Fruit fly (Drosophila melanogaster) whole organism, embryonic: ENCODE data around the gene CG13766.

ENCODE experiments used
- Antp ChIP-seq: fragments of 200-800 bp; sonication (Bioruptor generic); optimal IDR thresholded peaks from 3 replicates; lab custom pipeline; 2016; ENCODE audit warnings: missing biosample characterization, missing genetic modification characterization
- Atf6 ChIP-seq: fragments of 200-800 bp; sonication (Bioruptor generic); IDR thresholded peaks from 2 replicates; pipeline ENCODE4 v1.3.6; 2022; ENCODE audit warnings: missing biosample characterization, missing genetic modification characterization
- CG10431 ChIP-seq: fragments of 200-800 bp; sonication (Bioruptor generic); optimal IDR thresholded peaks from 3 replicates; lab custom pipeline; 2018; ENCODE audit warnings: missing biosample characterization, mild to moderate bottlenecking, missing genetic modification characterization
- CG10959 ChIP-seq: fragments of 200-800 bp; sonication (Bioruptor generic); IDR thresholded peaks from 2 replicates; pipeline ENCODE4 v1.3.6; 2022; ENCODE audit warnings: missing biosample characterization, missing genetic modification characterization
- CG11085 ChIP-seq: fragments of 200-800 bp; sonication (Bioruptor generic); IDR thresholded peaks from 2 replicates; pipeline ENCODE4 v1.3.6; 2022; ENCODE audit warnings: missing biosample characterization, missing genetic modification characterization
- CG12299 ChIP-seq: fragments of 200-800 bp; sonication (Bioruptor generic); optimal IDR thresholded peaks from 2 replicates; lab custom pipeline; 2018; ENCODE audit warnings: missing biosample characterization, mild to moderate bottlenecking, missing genetic modification characterization
- CG12769 ChIP-seq: fragments of 200-800 bp; sonication (Bioruptor generic); optimal IDR thresholded peaks from 2 replicates; lab custom pipeline; 2019; ENCODE audit warnings: missing biosample characterization, mild to moderate bottlenecking, missing genetic modification characterization, moderate library complexity
- CG13296 ChIP-seq: fragments of 200-800 bp; sonication (Bioruptor generic); optimal IDR thresholded peaks from 3 replicates; lab custom pipeline; 2018; ENCODE audit warnings: missing biosample characterization, mild to moderate bottlenecking, missing genetic modification characterization
- CG1529 ChIP-seq: fragments of 200-800 bp; sonication (Bioruptor generic); optimal IDR thresholded peaks from 3 replicates; lab custom pipeline; 2018; ENCODE audit warnings: missing biosample characterization, missing genetic modification characterization
- CG1647 ChIP-seq: fragments of 200-800 bp; sonication (Bioruptor generic); optimal IDR thresholded peaks from 3 replicates; lab custom pipeline; 2016; ENCODE audit warnings: missing biosample characterization, missing genetic modification characterization
- CG17829 ChIP-seq: fragments of 200-800 bp; optimal IDR thresholded peaks from 2 replicates; lab custom pipeline; 2019; ENCODE audit warnings: missing biosample characterization, mild to moderate bottlenecking, missing genetic modification characterization, moderate library complexity
- CG18599 ChIP-seq: fragments of 200-800 bp; sonication (Bioruptor generic); optimal IDR thresholded peaks from 3 replicates; lab custom pipeline; 2017; ENCODE audit warnings: missing biosample characterization, missing genetic modification characterization, mild to moderate bottlenecking, moderate library complexity, missing genetic modification reagents
- CG31365 ChIP-seq: fragments of 200-800 bp; sonication (Bioruptor generic); optimal IDR thresholded peaks from 2 replicates; lab custom pipeline; 2018; ENCODE audit warnings: missing biosample characterization, mild to moderate bottlenecking, missing genetic modification characterization
- CG33557 ChIP-seq: fragments of 200-800 bp; sonication (Bioruptor generic); optimal IDR thresholded peaks from 2 replicates; lab custom pipeline; 2019; ENCODE audit warnings: missing biosample characterization, mild to moderate bottlenecking, missing genetic modification characterization, moderate library complexity
- CG3995 ChIP-seq: fragments of 200-800 bp; sonication (Bioruptor generic); optimal IDR thresholded peaks from 3 replicates; lab custom pipeline; 2016; ENCODE audit warnings: missing biosample characterization, missing genetic modification characterization
- CG4282 ChIP-seq: fragments of 200-800 bp; sonication (Bioruptor generic); optimal IDR thresholded peaks from 2 replicates; lab custom pipeline; 2016; ENCODE audit warnings: missing biosample characterization, missing genetic modification characterization
- CG5245 ChIP-seq: fragments of 200-800 bp; sonication (Bioruptor generic); optimal IDR thresholded peaks from 3 replicates; lab custom pipeline; 2016; ENCODE audit warnings: missing biosample characterization, missing genetic modification characterization
- CG6654 ChIP-seq: fragments of 200-800 bp; sonication (Bioruptor generic); optimal IDR thresholded peaks from 2 replicates; lab custom pipeline; 2017; ENCODE audit warnings: missing biosample characterization, mild to moderate bottlenecking, missing genetic modification characterization
- Camta ChIP-seq: fragments of 200-800 bp; sonication (Bioruptor generic); optimal IDR thresholded peaks from 2 replicates; lab custom pipeline; 2016; ENCODE audit warnings: missing biosample characterization, missing genetic modification characterization
- CoRest ChIP-seq: fragments of 200-800 bp; sonication (Bioruptor generic); optimal IDR thresholded peaks from 3 replicates; lab custom pipeline; 2018; ENCODE audit warnings: missing biosample characterization, mild to moderate bottlenecking, missing genetic modification characterization, moderate library complexity
- Dip3 ChIP-seq: fragments of 200-800 bp; sonication (Bioruptor generic); optimal IDR thresholded peaks from 3 replicates; lab custom pipeline; 2016; ENCODE audit warnings: missing biosample characterization, missing genetic modification characterization
- Jarid2 ChIP-seq: fragments of 200-800 bp; sonication (Bioruptor generic); optimal IDR thresholded peaks from 3 replicates; lab custom pipeline; 2017; ENCODE audit warnings: mild to moderate bottlenecking, missing biosample characterization, missing genetic modification reagents, missing genetic modification characterization
- Myb ChIP-seq: fragments of 200-800 bp; sonication (Bioruptor generic); optimal IDR thresholded peaks from 2 replicates; lab custom pipeline; 2016; ENCODE audit warnings: missing biosample characterization, missing genetic modification characterization
- Nf-YA ChIP-seq: fragments of 200-800 bp; sonication (Bioruptor generic); IDR thresholded peaks from 2 replicates; pipeline ENCODE4 v1.3.6; 2022; ENCODE audit warnings: missing biosample characterization, missing genetic modification characterization
- Ravus ChIP-seq: fragments of 200-800 bp; sonication (Bioruptor generic); IDR thresholded peaks from 2 replicates; pipeline ENCODE4 v1.3.6; 2022; ENCODE audit warnings: missing biosample characterization, missing genetic modification characterization
- Scr ChIP-seq: fragments of 200-800 bp; sonication (Bioruptor generic); IDR thresholded peaks from 2 replicates; pipeline ENCODE4 v1.3.6; 2022; ENCODE audit warnings: missing biosample characterization, missing genetic modification characterization; ENCODE audit not compliant: partially characterized antibody
- Side ChIP-seq: fragments of 200-800 bp; sonication (Bioruptor generic); optimal IDR thresholded peaks from 2 replicates; lab custom pipeline; 2016; ENCODE audit warnings: missing biosample characterization, missing genetic modification characterization
- Sox102F ChIP-seq: fragments of 200-800 bp; sonication (Bioruptor generic); optimal IDR thresholded peaks from 2 replicates; lab custom pipeline; 2018; ENCODE audit warnings: missing biosample characterization, mild to moderate bottlenecking, missing genetic modification characterization, moderate library complexity
- Usf ChIP-seq: fragments of 200-800 bp; sonication (Bioruptor generic); optimal IDR thresholded peaks from 2 replicates; lab custom pipeline; 2017; ENCODE audit warnings: missing genotype, missing biosample characterization, missing genetic modification characterization
- cg ChIP-seq: fragments of 200-800 bp; sonication (Bioruptor generic); optimal IDR thresholded peaks from 3 replicates; lab custom pipeline; 2019; ENCODE audit warnings: missing biosample characterization, mild to moderate bottlenecking, missing genetic modification characterization, moderate library complexity
- fd102C ChIP-seq: fragments of 200-800 bp; sonication (Bioruptor generic); optimal IDR thresholded peaks from 2 replicates; lab custom pipeline; 2018; ENCODE audit warnings: missing biosample characterization, mild to moderate bottlenecking, missing genetic modification characterization, moderate library complexity
- kah ChIP-seq: fragments of 200-800 bp; sonication (Bioruptor generic); optimal IDR thresholded peaks from 2 replicates; lab custom pipeline; 2018; ENCODE audit warnings: missing biosample characterization, mild to moderate bottlenecking, missing genetic modification characterization
- lab ChIP-seq: fragments of 200-800 bp; sonication (Bioruptor generic); optimal IDR thresholded peaks from 3 replicates; lab custom pipeline; 2017; ENCODE audit warnings: missing biosample characterization, missing genetic modification characterization, mild to moderate bottlenecking, moderate library complexity, missing genetic modification reagents
- lilli ChIP-seq: fragments of 200-800 bp; sonication (Bioruptor generic); optimal IDR thresholded peaks from 3 replicates; lab custom pipeline; 2016; ENCODE audit warnings: missing biosample characterization, missing genetic modification characterization
- lov ChIP-seq, 2 experiments: fragments of 200-800 bp in 1 of 2; fragments of >200 bp in 1 of 2; sonication (Bioruptor generic) in 1 of 2; IDR thresholded peaks in 1 of 2; optimal IDR thresholded peaks in 1 of 2; 2 replicates in 1 of 2; 3 replicates in 1 of 2; pipeline versions ENCODE4 v1.3.6 to Lab custom; 2017 to 2022; ENCODE audit warnings: missing biosample characterization in 1 of 2, missing genetic modification characterization in 1 of 2
- nerfin-1 ChIP-seq: fragments of 200-800 bp; sonication (Bioruptor generic); optimal IDR thresholded peaks from 3 replicates; lab custom pipeline; 2019; ENCODE audit warnings: missing biosample characterization, mild to moderate bottlenecking, missing genetic modification characterization, moderate library complexity
- nmo ChIP-seq: fragments of 200-800 bp; sonication (Bioruptor generic); optimal IDR thresholded peaks from 2 replicates; lab custom pipeline; 2018; ENCODE audit warnings: missing biosample characterization, mild to moderate bottlenecking, missing genetic modification characterization, moderate library complexity
- oc ChIP-seq: fragments of 200-800 bp; sonication (Bioruptor generic); optimal IDR thresholded peaks from 2 replicates; lab custom pipeline; 2018; ENCODE audit warnings: missing biosample characterization, mild to moderate bottlenecking, missing genetic modification characterization, moderate library complexity
- p53 ChIP-seq: fragments of 200-800 bp; sonication (Bioruptor generic); optimal IDR thresholded peaks from 2 replicates; lab custom pipeline; 2016; ENCODE audit warnings: missing biosample characterization, missing genetic modification characterization
- pita ChIP-seq: fragments of 200-800 bp; sonication (Bioruptor generic); optimal IDR thresholded peaks from 2 replicates; lab custom pipeline; 2017; ENCODE audit warnings: missing biosample characterization, mild to moderate bottlenecking, missing genetic modification characterization
- pnt ChIP-seq: fragments of 200-800 bp; sonication (Bioruptor generic); optimal IDR thresholded peaks from 3 replicates; lab custom pipeline; 2016; ENCODE audit warnings: missing biosample characterization, missing genetic modification characterization
- pros ChIP-seq: fragments of 200-800 bp; sonication (Bioruptor generic); optimal IDR thresholded peaks from 3 replicates; lab custom pipeline; 2019; ENCODE audit warnings: missing biosample characterization, mild to moderate bottlenecking, missing genetic modification characterization, moderate library complexity
- sens ChIP-seq: fragments of 200-800 bp; sonication (Bioruptor generic); peaks from one replicate; lab custom pipeline; 2016; ENCODE audit warnings: missing biosample characterization, missing genetic modification characterization
- sens-2 ChIP-seq: fragments of 200-800 bp; sonication (Bioruptor generic); IDR thresholded peaks from 2 replicates; pipeline ENCODE4 v1.3.6; 2022; ENCODE audit warnings: missing biosample characterization, missing genetic modification characterization
- tio ChIP-seq: fragments of 200-800 bp; sonication (Bioruptor generic); optimal IDR thresholded peaks from 2 replicates; lab custom pipeline; 2017; ENCODE audit warnings: missing biosample characterization, missing genetic modification characterization, inconsistent platforms
- toy ChIP-seq: fragments of 200-800 bp; sonication (Bioruptor generic); IDR thresholded peaks from 2 replicates; pipeline ENCODE4 v1.3.6; 2022; ENCODE audit warnings: missing biosample characterization, missing genetic modification characterization
- trh ChIP-seq: fragments of 200-800 bp; sonication (Bioruptor generic); optimal IDR thresholded peaks from 2 replicates; lab custom pipeline; 2016; ENCODE audit warnings: missing biosample characterization, missing genetic modification characterization
- wor ChIP-seq: fragments of 200-800 bp; sonication (Bioruptor generic); IDR thresholded peaks from 2 replicates; pipeline ENCODE4 v1.3.6; 2022; ENCODE audit warnings: missing biosample characterization, missing genetic modification characterization
- zen2 ChIP-seq: fragments of 200-800 bp; sonication (Bioruptor generic); IDR thresholded peaks from 3 replicates; pipeline ENCODE4 v1.3.6; 2022; ENCODE audit warnings: missing biosample characterization, missing genetic modification characterization; ENCODE audit not compliant: partially characterized antibody
- zfh1 ChIP-seq: fragments of 200-800 bp; sonication (Bioruptor generic); IDR thresholded peaks from 3 replicates; pipeline ENCODE4 v1.3.6; 2022; ENCODE audit warnings: missing biosample characterization, missing genetic modification characterization

The CG13766 gene

dm6 chr2L:6601018-6601505 lies 35.1 kb upstream of the CG13766 start, which contains the start of gene Dpp10 (continued):
- TF ChIP-seq fd102C (GFP tag; lab: Kevin White, UChicago), result no peak
- no peak; the same call in 1 of the 2 replicates for TF ChIP-seq Scr (GFP tag; lab: Robert Waterston, UW)
- TF ChIP-seq kah (GFP tag; lab: Kevin White, UChicago), result peak; percentile 60
- TF ChIP-seq cg (GFP tag; lab: Kevin White, UChicago), result no peak
- TF ChIP-seq nerfin-1 (tag; lab: Kevin White, UChicago), result peak; percentile 67
- TF ChIP-seq Ravus (GFP tag; lab: Robert Waterston, UW), result peak; percentile 91
- TF ChIP-seq sens (GFP tag; lab: Kevin White, UChicago), result peak; percentile 92
- peak; percentile 55 for TF ChIP-seq Jarid2 (GFP tag; lab: Kevin White, UChicago)
- peak; percentile 61 for TF ChIP-seq CG5245 (GFP tag; lab: Kevin White, UChicago)
- peak; percentile 78 for TF ChIP-seq CG1529 (GFP tag; lab: Kevin White, UChicago)
- peak; percentile 75 for TF ChIP-seq CG17829 (tag; lab: Kevin White, UChicago)
- peak; percentile 77 for TF ChIP-seq CG4282 (GFP tag; lab: Kevin White, UChicago)
- TF ChIP-seq sens-2, result peak; percentile 66; the same call in 1 of the 2 replicates
- TF ChIP-seq oc (tag; lab: Kevin White, UChicago), result peak; percentile 70
- peak; percentile 51 for TF ChIP-seq CG6654 (GFP tag; lab: Kevin White, UChicago)
- peak; percentile 83 for TF ChIP-seq CG1647 (GFP tag; lab: Kevin White, UChicago)
- TF ChIP-seq tio (GFP tag; lab: Kevin White, UChicago), result peak; percentile 86
- peak; percentile 85 for TF ChIP-seq zfh1 (GFP tag; lab: Robert Waterston, UW)
- TF ChIP-seq CG10431 (GFP tag; lab: Kevin White, UChicago), result no peak
- TF ChIP-seq CG11085 (GFP tag; lab: Robert Waterston, UW), result peak; percentile 95
- TF ChIP-seq Camta (GFP tag; lab: Kevin White, UChicago), result peak; percentile 50
- TF ChIP-seq CG12769, result peak; percentile 94
- peak; percentile 88 for TF ChIP-seq CG12299 (tag; lab: Kevin White, UChicago)
- peak; percentile 84 for TF ChIP-seq Antp (GFP tag; lab: Kevin White, UChicago)
- peak; percentile 97 for TF ChIP-seq lab (GFP tag; lab: Kevin White, UChicago)
- no peak for TF ChIP-seq pita
- TF ChIP-seq lov (optimal IDR thresholded peaks at IDR 0.05; lab: Kevin White, UChicago), result no peak
- TF ChIP-seq lov (GFP tag; IDR thresholded peaks at IDR 0.05; lab: Robert Waterston, UW), result peak; percentile 80
- peak; percentile 91 for TF ChIP-seq CoRest
- TF ChIP-seq pnt (GFP tag; lab: Kevin White, UChicago), result peak; percentile 62
- peak; percentile 86 for TF ChIP-seq Sox102F (GFP tag; lab: Kevin White, UChicago)
- TF ChIP-seq toy, result peak; percentile 80
- TF ChIP-seq Atf6 (GFP tag; lab: Robert Waterston, UW), result peak; percentile 98
- TF ChIP-seq CG13296 (GFP tag; lab: Kevin White, UChicago), result peak; percentile 94
- peak; percentile 53 for TF ChIP-seq CG31365 (tag; lab: Kevin White, UChicago)
- TF ChIP-seq Side (GFP tag; lab: Kevin White, UChicago), result peak; percentile 0
- TF ChIP-seq Usf (GFP tag; lab: Kevin White, UChicago), result peak; percentile 41
- peak; percentile 69; the same call in 1 of the 2 replicates for TF ChIP-seq CG10959 (GFP tag; lab: Robert Waterston, UW)
- TF ChIP-seq Myb (GFP tag; lab: Kevin White, UChicago), result peak; percentile 76
- TF ChIP-seq p53 (GFP tag; lab: Kevin White, UChicago), result no peak
- TF ChIP-seq trh, result peak; percentile 75
- peak; percentile 92 for TF ChIP-seq wor (GFP tag; lab: Robert Waterston, UW)
- peak; percentile 98 for TF ChIP-seq CG18599
- peak; percentile 44 for TF ChIP-seq CG3995 (GFP tag; lab: Kevin White, UChicago)
- no peak for TF ChIP-seq zen2 (GFP tag; lab: Robert Waterston, UW)
- no peak for TF ChIP-seq CG33557 (GFP tag; lab: Kevin White, UChicago)
- TF ChIP-seq pros, result no peak
- peak; percentile 90 for TF ChIP-seq Dip3
- TF ChIP-seq lilli (GFP tag; lab: Kevin White, UChicago), result peak; percentile 97
- peak; percentile 90 for TF ChIP-seq Nf-YA (GFP tag; lab: Robert Waterston, UW)
- TF ChIP-seq nmo (GFP tag; lab: Kevin White, UChicago), result peak; percentile 78
